Worm (Caenorhabditis elegans) whole organism, midembryonic: Measurements from ENCODE around the gene ZK1240.5.

ENCODE experiments used
- cog-1 ChIP-seq: sonication (generic microtip); optimal IDR thresholded peaks from 2 replicates; lab custom pipeline; 2016; ENCODE audit warnings: missing genetic modification characterization, missing compliant biosample characterization
- klf-2 ChIP-seq: fragments of 200-800 bp; sonication (Bioruptor generic); conservative IDR thresholded peaks from 2 replicates; pipeline ENCODE4 v1.3.6; 2022; ENCODE audit warnings: missing genetic modification reagents, missing genetic modification characterization, missing compliant biosample characterization
- med-1 ChIP-seq: sonication (generic microtip); optimal IDR thresholded peaks from 2 replicates; lab custom pipeline; 2017; ENCODE audit warnings: missing genetic modification characterization, mild to moderate bottlenecking, missing compliant biosample characterization, antibody characterized with exemption, missing genetic modification reagents; ENCODE audit not compliant: insufficient read depth
- ref-1 ChIP-seq: fragments of 200-800 bp; sonication (Bioruptor generic); conservative IDR thresholded peaks from 2 replicates; pipeline ENCODE4 v1.3.6; 2022; ENCODE audit warnings: missing genetic modification reagents, missing genetic modification characterization, missing compliant biosample characterization
- tab-1 ChIP-seq: fragments of 200-800 bp; sonication (Bioruptor generic); IDR thresholded peaks from 2 replicates; pipeline ENCODE4 v1.3.6; 2022; ENCODE audit warnings: missing genetic modification characterization, missing compliant biosample characterization
- ztf-29 ChIP-seq: fragments of 200-800 bp; sonication (Bioruptor generic); IDR thresholded peaks from 2 replicates; pipeline ENCODE4 v1.3.6; 2022; ENCODE audit warnings: missing genetic modification reagents, missing genetic modification characterization, missing compliant biosample characterization

- TF ChIP-seq ztf-29 (GFP tag; lab: Robert Waterston, UW) (no peak), ref-1 (GFP tag; lab: Robert Waterston, UW) (no peak), klf-2 (GFP tag; lab: Robert Waterston, UW) (no peak), tab-1 (GFP tag; lab: Robert Waterston, UW) (no peak), cog-1 (tag; lab: Kevin White, UChicago) (no peak), med-1 (no peak)
Measured at ce11 chrII:2312747-2313146, 5.0 kb downstream of the ZK1240.5 start, which contains the start of the genes trim-21 and B0281.1.
